Fruit fly (Drosophila melanogaster) S2 (cell line): ENCODE data around the gene brm.
A peak's percentile ranks its signal among the peaks of the same experiment; 100 is the strongest.

Experiments used
- CG8478 ChIP-seq: fragments of >200 bp; optimal IDR thresholded peaks from 2 replicates; lab custom pipeline; 2018
- CTCF ChIP-seq, 2 experiments: fragments of >200 bp; optimal IDR thresholded peaks; 2 replicates each; lab custom pipeline; 2018

Gene brm

dm6 chr3L:16015765-16016760, 33.4 kb upstream of the brm start:
- TF ChIP-seq CTCF (optimal IDR thresholded peaks at IDR 0.05; lab: Kevin White, UChicago) (no peak), CG8478 (no peak)

DNA sequence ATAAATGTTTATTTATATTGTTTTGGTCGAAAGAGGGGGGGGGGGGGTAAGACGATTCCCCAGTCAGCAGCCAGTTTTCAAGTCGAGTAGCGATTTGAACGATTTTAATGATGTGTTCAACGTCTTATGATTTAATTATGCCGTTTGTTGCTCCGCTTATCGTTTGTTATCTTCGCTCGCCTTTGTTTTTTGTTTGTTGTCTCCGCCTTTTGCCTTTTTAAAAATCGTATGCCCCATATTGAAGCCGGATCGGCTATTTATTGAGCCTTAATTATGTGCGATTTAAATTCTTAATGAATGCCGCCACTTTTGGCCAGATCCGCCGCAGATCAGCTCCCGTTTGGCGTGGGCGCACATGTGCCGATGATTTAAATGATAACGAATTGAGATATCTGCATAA, 31.8 kb upstream of the brm start:
- no peak for TF ChIP-seq CTCF (optimal IDR thresholded peaks at IDR 0.05; lab: Kevin White, UChicago)
- no peak for TF ChIP-seq CG8478

DNA sequence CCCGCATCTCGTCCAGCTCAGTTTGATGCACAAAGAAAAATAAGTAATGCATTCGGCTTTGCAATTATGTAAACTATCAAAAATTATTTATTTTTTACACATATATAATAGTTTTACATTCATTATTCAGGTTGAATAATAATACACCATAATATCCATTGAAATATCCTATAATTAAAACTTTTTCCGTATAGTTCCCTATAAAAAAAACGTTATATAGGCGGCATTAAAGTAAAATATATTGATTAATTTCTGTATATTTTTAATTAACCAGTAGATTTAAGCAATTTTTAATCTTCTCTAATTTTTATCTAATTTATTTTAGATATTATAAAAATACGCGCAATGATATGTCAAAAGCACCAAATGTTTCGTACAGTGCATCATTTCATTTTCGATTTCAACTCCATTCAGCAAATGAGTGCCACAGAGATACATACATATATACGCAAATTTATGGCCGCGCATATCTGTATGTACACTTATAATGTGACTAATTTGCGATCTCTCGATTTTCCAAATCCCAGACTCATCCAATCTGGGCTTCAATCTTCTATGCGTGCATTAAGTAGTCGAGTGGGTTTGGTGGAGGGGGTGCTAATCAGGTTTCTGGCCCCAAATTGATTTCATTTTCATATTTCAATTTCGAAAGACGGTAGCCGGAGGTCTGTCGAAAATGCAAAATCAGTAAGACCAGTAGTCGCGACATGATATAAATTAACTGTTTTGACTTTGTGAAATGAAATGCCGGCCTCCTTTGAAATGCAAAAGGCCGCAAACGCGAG, 30.7 kb upstream of the brm start:
- TF ChIP-seq CG8478, result no peak
- no peak for TF ChIP-seq CTCF (optimal IDR thresholded peaks at IDR 0.05; lab: Kevin White, UChicago)

dm6 chr3L:16012315-16012950, 29.8 kb upstream of the brm start:
- TF ChIP-seq CG8478 (no peak), CTCF (optimal IDR thresholded peaks at IDR 0.05; lab: Kevin White, UChicago) (no peak)

DNA sequence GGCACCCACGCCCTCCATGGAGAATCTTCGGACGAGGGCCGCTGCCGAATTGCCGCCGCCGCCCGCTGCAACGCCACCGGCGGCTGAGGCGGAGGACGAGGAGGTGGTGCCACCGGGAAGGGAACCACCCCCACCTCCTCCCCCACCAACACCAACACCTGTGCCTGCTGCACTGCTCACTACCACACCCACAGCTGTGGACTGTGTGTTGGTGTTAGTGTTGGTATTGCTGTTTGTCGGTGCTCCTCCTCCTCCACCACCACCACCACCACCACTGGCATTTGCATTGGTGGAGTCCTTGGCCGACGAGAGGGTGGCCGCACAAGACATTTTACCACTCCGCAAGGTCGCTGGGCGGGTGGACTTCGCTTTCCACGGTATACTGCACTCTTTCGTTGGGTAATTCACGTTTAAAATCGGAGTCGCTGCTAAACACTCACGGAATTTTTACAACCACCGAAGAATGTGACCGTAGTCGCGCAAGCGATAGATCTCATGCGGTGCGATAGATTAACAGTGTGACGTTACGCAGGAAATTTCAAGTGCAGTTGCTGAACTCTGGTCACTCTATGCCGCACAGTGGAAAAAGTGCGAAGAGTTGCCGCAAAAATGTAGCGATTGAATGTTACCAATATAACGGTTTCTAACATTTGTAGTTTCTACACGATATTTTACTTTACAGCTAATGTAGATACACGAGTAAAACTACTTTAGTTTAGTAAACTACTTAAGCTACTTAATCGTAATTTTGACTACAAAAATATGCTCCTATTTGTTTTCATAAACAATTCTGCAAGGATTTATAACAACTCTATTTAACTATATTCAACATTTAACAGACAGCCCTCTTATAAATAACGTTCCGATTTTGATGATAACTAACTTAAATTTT, 28.9 kb upstream of the brm start, which contains the start of gene mib1:
Gene mib1, minus strand, starts transcription at position 494 of the 892 bp plus-strand sequence.
- peak; percentile 55 for TF ChIP-seq CTCF (optimal IDR thresholded peaks at IDR 0.05; lab: Kevin White, UChicago)
- no peak for TF ChIP-seq CG8478

DNA sequence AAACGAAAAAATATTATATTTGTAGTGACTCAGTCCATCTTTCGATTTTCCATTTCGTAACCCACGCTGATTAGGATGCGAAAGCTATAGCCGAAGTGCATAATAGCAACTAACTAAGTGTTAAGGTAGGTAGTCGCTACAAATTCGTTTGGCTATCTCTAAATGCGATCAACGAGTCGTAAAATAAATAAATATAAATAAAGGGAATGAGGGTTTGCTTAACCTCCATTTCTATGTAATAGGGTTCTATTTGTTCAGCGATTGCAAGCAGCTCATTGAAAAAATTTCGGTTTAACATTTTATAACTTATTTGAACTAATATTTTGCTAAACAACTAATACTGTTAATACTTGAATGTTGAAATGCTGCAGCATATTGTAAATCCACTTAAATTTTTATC, 27.5 kb upstream of the brm start:
- TF ChIP-seq CTCF (optimal IDR thresholded peaks at IDR 0.05; lab: Kevin White, UChicago), result no peak
- no peak for TF ChIP-seq CG8478

- no peak for TF ChIP-seq CTCF (optimal IDR thresholded peaks at IDR 0.05; lab: Kevin White, UChicago)
- TF ChIP-seq CG8478, result no peak
These were observed 21.9 kb upstream of the brm start, which contains the start of the genes hzg and mRpS31 for dm6 chr3L:16004401-16005237. TSS of gene hzg (minus strand) at chr3L:16004736. TSS of gene mRpS31 (plus strand) at chr3L:16005193.

DNA sequence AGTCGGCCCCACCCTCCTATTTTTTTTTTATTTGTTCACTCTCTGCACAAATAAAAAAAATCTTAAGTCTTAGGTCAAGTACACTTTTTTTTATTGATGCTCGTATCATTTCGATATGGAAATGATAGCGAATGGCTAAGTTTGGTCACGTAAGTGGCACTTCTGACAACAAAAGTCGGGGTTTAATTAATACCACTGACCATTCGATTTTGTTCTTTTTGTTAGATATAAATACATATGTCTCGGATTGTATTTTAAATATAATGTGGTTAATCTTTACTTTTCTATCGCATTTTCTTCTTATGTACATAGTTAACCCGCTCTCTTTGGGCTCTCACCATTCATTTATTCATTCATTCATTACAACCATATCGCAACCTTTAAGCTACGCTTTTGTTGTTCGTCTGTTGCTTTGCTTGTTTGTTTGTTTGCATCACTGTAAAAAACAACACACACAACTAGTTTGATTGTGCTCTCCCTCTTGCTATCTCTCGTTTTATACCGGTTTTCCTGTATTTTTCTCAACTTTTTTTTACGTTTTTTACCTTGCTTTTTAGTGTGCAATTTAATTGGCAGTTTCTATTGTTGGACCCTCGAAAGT, 19.5 kb upstream of the brm start:
- no peak for TF ChIP-seq CG8478
- no peak for TF ChIP-seq CTCF (optimal IDR thresholded peaks at IDR 0.05; lab: Kevin White, UChicago)

DNA sequence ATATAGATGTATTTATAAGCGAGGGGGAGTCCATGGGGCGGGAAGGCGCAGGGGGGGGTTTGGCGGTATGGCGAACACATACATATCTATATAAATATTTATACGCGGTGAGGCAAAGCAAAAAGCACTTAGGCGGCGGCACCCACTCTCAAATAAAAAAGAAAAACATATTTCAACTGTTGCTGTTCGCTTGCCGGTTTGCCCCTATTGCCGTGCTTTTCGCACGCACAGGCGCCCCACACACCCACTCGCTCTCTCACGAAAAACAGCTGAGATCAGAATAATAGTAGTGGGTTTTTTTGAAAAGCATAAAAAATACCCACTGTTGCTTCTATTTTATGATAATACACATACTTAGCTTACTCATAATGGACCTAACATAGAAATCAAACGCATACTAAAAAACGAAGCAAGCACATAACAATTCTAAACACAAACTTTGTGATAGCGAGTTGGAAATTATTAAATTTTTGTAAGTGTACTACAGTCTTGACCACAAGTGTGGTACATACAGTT, 18.6 kb upstream of the brm start:
- TF ChIP-seq CTCF (optimal IDR thresholded peaks at IDR 0.05; lab: Kevin White, UChicago) (no peak), CG8478 (no peak)

- TF ChIP-seq CTCF (optimal IDR thresholded peaks at IDR 0.05; lab: Kevin White, UChicago) (no peak), CG8478 (no peak)
These were observed 16.8 kb upstream of the brm start for dm6 chr3L:15999358-16000005.

dm6 chr3L:15998217-15998616, 15.5 kb upstream of the brm start:
- TF ChIP-seq CTCF (optimal IDR thresholded peaks at IDR 0.05; lab: Kevin White, UChicago) (no peak), CG8478 (no peak)

DNA sequence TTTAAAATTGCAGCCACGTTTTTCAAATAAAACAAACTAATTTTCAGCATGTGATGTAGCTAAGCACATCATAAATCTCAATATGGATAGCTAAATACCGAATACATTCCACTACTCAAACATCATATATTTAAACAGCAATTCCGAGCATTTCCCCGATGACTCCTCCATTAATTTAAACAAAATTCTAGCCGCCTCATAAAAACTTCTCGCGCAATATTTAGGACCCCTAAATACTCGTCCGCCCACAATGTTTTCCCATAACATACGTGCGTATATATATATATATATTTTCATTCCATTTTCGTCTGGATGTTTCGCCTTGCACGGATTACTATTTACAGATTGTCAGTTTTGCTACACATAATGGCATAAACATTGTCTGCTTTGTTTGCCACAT, 13.3 kb upstream of the brm start:
- TF ChIP-seq CG8478, result no peak
- no peak for TF ChIP-seq CTCF (optimal IDR thresholded peaks at IDR 0.05; lab: Kevin White, UChicago)
